Worm (Caenorhabditis elegans): ENCODE results near the gene Y67D8B.2.
A peak's percentile ranks its signal among the peaks of the same experiment; 100 is the strongest.

Y67D8B.2 gene

DNA sequence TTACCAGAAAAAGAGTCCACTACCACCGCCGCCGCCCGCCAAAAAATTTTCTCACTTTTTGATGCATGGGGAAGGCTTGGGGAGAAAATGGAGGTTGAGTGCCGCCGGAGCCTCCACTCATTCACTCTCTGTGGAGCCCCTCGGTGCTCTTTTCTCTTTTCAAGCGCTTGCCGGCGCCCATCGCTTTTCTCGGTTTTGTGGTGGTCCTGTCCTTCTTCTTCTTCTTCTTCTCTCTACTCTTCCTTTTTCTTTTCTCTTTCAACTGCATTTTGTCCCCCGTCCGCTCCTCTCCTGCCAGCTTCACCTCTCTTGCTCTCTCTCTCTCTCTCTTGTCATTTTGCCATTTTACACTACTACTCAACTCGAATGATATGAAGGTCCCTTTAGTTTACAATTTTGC, 27.8 kb downstream of the Y67D8B.2 start (continued):
- TF ChIP-seq nhr-12 (tag; optimal IDR thresholded peaks at IDR 0.05) (no peak), snpc-4 (tag; optimal IDR thresholded peaks at IDR 0.05) (no peak), nhr-237 (tag; optimal IDR thresholded peaks at IDR 0.05) (no peak), blmp-1 (tag; optimal IDR thresholded peaks at IDR 0.05) (no peak), ces-1 (GFP tag; optimal IDR thresholded peaks at IDR 0.05) (peak; percentile 8), unc-62 (GFP tag; optimal IDR thresholded peaks at IDR 0.05) (peak; percentile 8), flh-1 (GFP tag; optimal IDR thresholded peaks at IDR 0.05) (no peak), unc-39 (tag; optimal IDR thresholded peaks at IDR 0.05) (no peak)

DNA sequence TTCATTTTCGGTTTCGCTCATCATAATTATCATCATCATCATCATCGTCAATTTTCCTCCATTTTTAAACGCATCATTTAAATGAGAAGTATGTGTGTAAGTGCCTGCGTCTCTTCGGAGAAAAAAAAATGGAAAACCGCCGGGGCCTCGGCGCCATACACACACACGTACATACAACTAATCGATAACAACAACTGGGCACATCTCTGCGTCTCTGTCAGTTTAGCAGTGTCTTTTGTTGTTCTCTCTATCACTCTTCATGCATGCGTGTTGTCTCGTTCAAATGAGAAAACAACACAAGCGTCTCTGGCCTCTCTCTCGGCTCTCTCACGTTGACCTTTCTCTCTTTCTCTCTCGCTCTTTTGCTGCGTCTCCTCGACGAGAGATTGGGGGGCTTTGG, 30.6 kb downstream of the Y67D8B.2 start:
- TF ChIP-seq nhr-76 (tag; optimal IDR thresholded peaks at IDR 0.05) (no peak), M03D4.4 (tag; optimal IDR thresholded peaks at IDR 0.05) (no peak), mep-1 (tag; optimal IDR thresholded peaks at IDR 0.05) (peak; percentile 33), hlh-1 (tag; optimal IDR thresholded peaks at IDR 0.05) (peak; percentile 73), sptf-1 (tag; optimal IDR thresholded peaks at IDR 0.05) (peak; percentile 6), pha-4 (tag; optimal IDR thresholded peaks at IDR 0.05) (peak; percentile 11), unc-62 (GFP tag; optimal IDR thresholded peaks at IDR 0.05) (no peak), blmp-1 (tag; optimal IDR thresholded peaks at IDR 0.05) (no peak), mls-2 (tag; optimal IDR thresholded peaks at IDR 0.05) (no peak), lsy-2 (tag; optimal IDR thresholded peaks at IDR 0.05) (peak; percentile 23), lin-13 (tag; optimal IDR thresholded peaks at IDR 0.05) (peak; percentile 32), elt-3 (tag; optimal IDR thresholded peaks at IDR 0.05) (no peak), ceh-39 (tag; optimal IDR thresholded peaks at IDR 0.05) (peak; percentile 50), nhr-237 (tag; optimal IDR thresholded peaks at IDR 0.05) (peak; percentile 59), bed-3 (GFP tag; optimal IDR thresholded peaks at IDR 0.05) (no peak), unc-120 (tag; optimal IDR thresholded peaks at IDR 0.05; ENCODE audit: poor library complexity, severe bottlenecking) (peak; percentile 34), ces-1 (GFP tag; optimal IDR thresholded peaks at IDR 0.05) (no peak)

DNA sequence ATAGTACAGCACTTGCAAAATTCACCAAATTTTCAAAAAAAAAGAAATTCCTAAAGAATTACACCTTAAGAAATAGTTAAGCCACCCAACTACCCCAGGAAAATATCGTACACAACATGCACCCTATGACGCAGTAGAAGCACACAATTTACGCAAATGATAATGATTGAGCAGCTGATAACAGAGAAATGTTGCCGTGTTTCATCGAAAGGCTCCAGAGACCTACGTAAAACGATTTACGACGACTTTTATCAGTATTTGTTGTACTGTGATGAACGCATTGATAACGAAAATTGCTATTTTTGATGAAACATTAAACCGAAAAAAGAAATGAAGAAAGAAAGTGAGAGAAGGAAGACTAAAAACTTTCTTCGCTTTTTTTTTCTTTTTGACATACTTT, 33.2 kb downstream of the Y67D8B.2 start:
- TF ChIP-seq flh-1 (GFP tag; optimal IDR thresholded peaks at IDR 0.05), result no peak
- TF ChIP-seq snpc-4 (tag; optimal IDR thresholded peaks at IDR 0.05), result no peak
- TF ChIP-seq M03D4.4 (tag; optimal IDR thresholded peaks at IDR 0.05), result no peak
- TF ChIP-seq unc-62 (GFP tag; optimal IDR thresholded peaks at IDR 0.05), result no peak
- TF ChIP-seq ceh-39 (tag; optimal IDR thresholded peaks at IDR 0.05), result no peak
- TF ChIP-seq blmp-1 (tag; optimal IDR thresholded peaks at IDR 0.05), result no peak
- no peak for TF ChIP-seq lin-13 (tag; optimal IDR thresholded peaks at IDR 0.05)
- no peak for TF ChIP-seq mls-2 (tag; optimal IDR thresholded peaks at IDR 0.05)
- no peak for TF ChIP-seq nhr-12 (tag; optimal IDR thresholded peaks at IDR 0.05)
- TF ChIP-seq mep-1 (tag; optimal IDR thresholded peaks at IDR 0.05), result no peak
- TF ChIP-seq ceh-43 (GFP tag; optimal IDR thresholded peaks at IDR 0.05), result no peak
- TF ChIP-seq unc-39 (tag; optimal IDR thresholded peaks at IDR 0.05), result no peak
- TF ChIP-seq zip-8 (tag; optimal IDR thresholded peaks at IDR 0.05), result no peak
- TF ChIP-seq lsy-2 (tag; optimal IDR thresholded peaks at IDR 0.05), result no peak
- TF ChIP-seq ceh-83 (GFP tag; optimal IDR thresholded peaks at IDR 0.05), result no peak
- TF ChIP-seq elt-3 (tag; optimal IDR thresholded peaks at IDR 0.05), result no peak
- TF ChIP-seq mab-5 (tag; optimal IDR thresholded peaks at IDR 0.05), result no peak
- no peak for TF ChIP-seq ces-1 (GFP tag; optimal IDR thresholded peaks at IDR 0.05)
- TF ChIP-seq elt-1 (tag; optimal IDR thresholded peaks at IDR 0.05; ENCODE audit: borderline replicate concordance, insufficient read depth), result no peak
- no peak for TF ChIP-seq cnd-1 (tag; optimal IDR thresholded peaks at IDR 0.05)

DNA sequence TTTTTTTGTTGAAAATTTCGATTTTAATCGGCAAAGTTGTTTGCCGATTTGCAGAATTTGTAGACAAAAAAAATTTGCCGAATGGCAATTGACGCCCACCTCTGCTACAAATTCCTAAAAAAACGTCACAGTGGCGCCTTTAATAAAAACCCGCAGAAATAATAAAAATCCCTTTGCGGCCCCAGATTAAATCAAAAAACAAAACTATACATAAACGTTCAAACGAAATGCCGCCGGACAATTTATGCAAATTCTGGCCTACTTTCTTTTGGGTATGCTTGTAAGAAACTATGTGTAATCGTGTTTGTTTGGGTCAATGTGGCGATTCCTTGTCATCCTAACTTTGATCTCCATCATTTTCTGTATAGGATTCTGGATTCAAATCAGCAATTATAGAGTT, 40.3 kb downstream of the Y67D8B.2 start, which contains the start of gene T23E1.1:
Gene T23E1.1 (plus strand): TSS at position 301 of the 400 bp plus-strand sequence.
- TF ChIP-seq pha-4 (tag; optimal IDR thresholded peaks at IDR 0.05) (no peak), elt-1 (tag; optimal IDR thresholded peaks at IDR 0.05; ENCODE audit: borderline replicate concordance, insufficient read depth) (no peak), nhr-237 (tag; optimal IDR thresholded peaks at IDR 0.05) (no peak), unc-39 (tag; optimal IDR thresholded peaks at IDR 0.05) (no peak), nhr-2 (tag; optimal IDR thresholded peaks at IDR 0.05) (no peak), zip-8 (tag; optimal IDR thresholded peaks at IDR 0.05) (no peak), nhr-76 (tag; optimal IDR thresholded peaks at IDR 0.05) (no peak)

DNA sequence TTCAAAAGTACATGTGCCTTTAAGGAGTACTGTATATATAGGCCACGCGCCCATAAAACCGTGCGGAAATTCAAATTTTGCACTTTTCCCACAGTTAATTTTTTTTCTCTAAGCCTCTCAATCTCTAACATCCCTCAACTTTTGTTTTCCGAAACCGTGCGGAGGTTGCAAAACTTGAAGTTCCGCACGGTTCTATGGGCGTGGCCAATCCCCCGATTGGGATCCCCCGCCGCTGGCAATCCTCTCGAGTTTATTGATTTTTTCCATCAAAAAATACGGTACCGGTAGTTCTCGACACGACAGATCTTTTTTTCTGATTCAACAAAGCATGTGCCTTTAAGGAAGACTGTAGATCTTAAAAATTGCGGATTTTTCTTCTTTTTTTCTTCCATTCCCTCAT, 45.8 kb downstream of the Y67D8B.2 start, which contains the start of gene T23E1.3:
Gene T23E1.3 (plus strand): TSS at position 301 of the 400 bp plus-strand sequence.
- TF ChIP-seq blmp-1 (tag; optimal IDR thresholded peaks at IDR 0.05) (no peak), zip-8 (tag; optimal IDR thresholded peaks at IDR 0.05) (no peak), nhr-28 (tag; optimal IDR thresholded peaks at IDR 0.05) (no peak), ces-1 (GFP tag; optimal IDR thresholded peaks at IDR 0.05) (no peak), nhr-12 (tag; optimal IDR thresholded peaks at IDR 0.05) (no peak), lsy-2 (tag; optimal IDR thresholded peaks at IDR 0.05) (no peak), drap-1 (GFP tag; optimal IDR thresholded peaks at IDR 0.05) (no peak), flh-1 (GFP tag; optimal IDR thresholded peaks at IDR 0.05) (no peak), hlh-1 (tag; optimal IDR thresholded peaks at IDR 0.05) (no peak), ham-2 (GFP tag; optimal IDR thresholded peaks at IDR 0.05) (no peak), snpc-4 (tag; optimal IDR thresholded peaks at IDR 0.05) (no peak), nhr-237 (tag; optimal IDR thresholded peaks at IDR 0.05) (no peak), ceh-39 (tag; optimal IDR thresholded peaks at IDR 0.05) (no peak), elt-3 (tag; optimal IDR thresholded peaks at IDR 0.05) (no peak), nhr-2 (tag; optimal IDR thresholded peaks at IDR 0.05) (no peak), lin-13 (tag; optimal IDR thresholded peaks at IDR 0.05) (no peak)
